Worm (Caenorhabditis elegans) whole organism, young adult: ENCODE measurements around the gene dyf-19.

Experiments
- B0019.2 ChIP-seq: fragments of 200-800 bp; sonication (Bioruptor generic); conservative IDR thresholded peaks from 2 replicates; pipeline ENCODE4 v1.3.6; 2022; ENCODE audit warnings: missing genetic modification reagents, missing genetic modification characterization, missing compliant biosample characterization
- C06A6.2 ChIP-seq: fragments of 200-800 bp; sonication (Bioruptor generic); conservative IDR thresholded peaks from 2 replicates; pipeline ENCODE4 v1.3.6; 2022; ENCODE audit warnings: missing genetic modification characterization, missing compliant biosample characterization
- F23B12.7 ChIP-seq: sonication (generic microtip); optimal IDR thresholded peaks from 2 replicates; lab custom pipeline; 2017; ENCODE audit warnings: missing genetic modification characterization, mild to moderate bottlenecking, missing compliant biosample characterization, antibody characterized with exemption, moderate library complexity; ENCODE audit not compliant: insufficient read depth
- F33H1.4 ChIP-seq: fragments of 200-800 bp; sonication (Bioruptor generic); IDR thresholded peaks from 2 replicates; pipeline ENCODE4 v1.3.6; 2022; ENCODE audit warnings: missing genetic modification reagents, missing genetic modification characterization, missing compliant biosample characterization
- F55B11.4 ChIP-seq: sonication (generic microtip); optimal IDR thresholded peaks from 2 replicates; lab custom pipeline; 2016; ENCODE audit warnings: missing compliant biosample characterization, missing genetic modification characterization, borderline replicate concordance; ENCODE audit not compliant: insufficient read depth
- F57A8.1 ChIP-seq: fragments of 200-800 bp; sonication (Bioruptor generic); optimal IDR thresholded peaks from 2 replicates; lab custom pipeline; 2018; ENCODE audit warnings: mild to moderate bottlenecking, missing genetic modification characterization, moderate library complexity, missing compliant biosample characterization
- T26A5.8 ChIP-seq: sonication (generic microtip); optimal IDR thresholded peaks from 2 replicates; lab custom pipeline; 2016; ENCODE audit warnings: missing genetic modification characterization, missing compliant biosample characterization
- Y56A3A.18 ChIP-seq: fragments of 200-800 bp; sonication (Bioruptor generic); IDR thresholded peaks from 2 replicates; pipeline ENCODE4 v1.3.6; 2022; ENCODE audit warnings: missing genetic modification reagents, missing genetic modification characterization, missing compliant biosample characterization
- aptf-2 ChIP-seq: fragments of 200-800 bp; sonication (Bioruptor generic); conservative IDR thresholded peaks from 2 replicates; pipeline ENCODE4 v1.3.6; 2022; ENCODE audit warnings: missing genetic modification reagents, missing genetic modification characterization, missing compliant biosample characterization
- attf-3 ChIP-seq: fragments of 200-800 bp; sonication (Bioruptor generic); conservative IDR thresholded peaks from 2 replicates; pipeline ENCODE4 v1.3.6; 2022; ENCODE audit warnings: missing genetic modification reagents, missing genetic modification characterization, missing compliant biosample characterization
- bed-2 ChIP-seq: fragments of 200-800 bp; sonication (Bioruptor generic); IDR thresholded peaks from 2 replicates; pipeline ENCODE4 v1.3.6; 2022; ENCODE audit warnings: missing genetic modification reagents, missing genetic modification characterization, missing compliant biosample characterization
- cebp-1 ChIP-seq, 2 experiments: fragments of 200-800 bp in 1 of 2; sonication (Bioruptor generic) in 1 of 2; sonication (generic microtip) in 1 of 2; IDR thresholded peaks in 1 of 2; optimal IDR thresholded peaks in 1 of 2; 2 replicates each; pipeline versions ENCODE4 v1.3.6 to Lab custom; 2017 to 2022; ENCODE audit warnings: missing compliant biosample characterization in 2 of 2, missing genetic modification characterization in 2 of 2, mild to moderate bottlenecking in 1 of 2, missing genetic modification reagents in 1 of 2, moderate library complexity in 1 of 2
- ceh-79 ChIP-seq: sonication (generic microtip); optimal IDR thresholded peaks from 2 replicates; lab custom pipeline; 2017; ENCODE audit warnings: mild to moderate bottlenecking, missing genetic modification characterization, missing compliant biosample characterization
- dox-1 ChIP-seq: fragments of 200-800 bp; sonication (Bioruptor generic); IDR thresholded peaks from 2 replicates; pipeline ENCODE4 v1.3.6; 2022; ENCODE audit warnings: missing genetic modification reagents, missing genetic modification characterization, missing compliant biosample characterization
- egl-18 ChIP-seq: fragments of 200-800 bp; sonication (Bioruptor generic); IDR thresholded peaks from 2 replicates; pipeline ENCODE4 v1.3.6; 2022; ENCODE audit warnings: missing genetic modification reagents, missing genetic modification characterization, missing compliant biosample characterization
- egrh-3 ChIP-seq: fragments of 200-800 bp; sonication (Bioruptor generic); IDR thresholded peaks from 2 replicates; pipeline ENCODE4 v1.3.6; 2022; ENCODE audit warnings: missing genetic modification reagents, missing genetic modification characterization, missing compliant biosample characterization
- fkh-3 ChIP-seq: sonication (generic microtip); optimal IDR thresholded peaks from 2 replicates; lab custom pipeline; 2016; ENCODE audit warnings: mild to moderate bottlenecking, missing genetic modification characterization, missing compliant biosample characterization
- him-1 ChIP-seq: sonication (generic microtip); optimal IDR thresholded peaks from 2 replicates; lab custom pipeline; 2016; ENCODE audit warnings: missing genotype, missing genetic modification reagents, missing genetic modification characterization, missing compliant biosample characterization
- hlh-12 ChIP-seq: sonication (generic microtip); optimal IDR thresholded peaks from 2 replicates; lab custom pipeline; 2016; ENCODE audit warnings: missing genetic modification characterization, missing compliant biosample characterization
- hmg-1.2 ChIP-seq: fragments of 200-800 bp; sonication (Bioruptor generic); IDR thresholded peaks from 2 replicates; pipeline ENCODE4 v1.3.6; 2022; ENCODE audit warnings: missing genetic modification reagents, missing genetic modification characterization, missing compliant biosample characterization
- lag-1 ChIP-seq: fragments of 200-800 bp; sonication (Bioruptor generic); IDR thresholded peaks from 2 replicates; pipeline ENCODE4 v1.3.6; 2022; ENCODE audit warnings: missing genetic modification reagents, missing genetic modification characterization, missing compliant biosample characterization
- let-607 ChIP-seq, 2 experiments: fragments of 200-800 bp in 1 of 2; sonication (Bioruptor generic) in 1 of 2; sonication (generic microtip) in 1 of 2; optimal IDR thresholded peaks; 2 replicates each; lab custom pipeline; 2016 to 2018; ENCODE audit warnings: mild to moderate bottlenecking in 2 of 2, missing compliant biosample characterization in 2 of 2, missing genetic modification characterization in 2 of 2, moderate library complexity in 2 of 2, missing genotype in 1 of 2
- lin-26 ChIP-seq: fragments of 200-800 bp; sonication (Bioruptor generic); IDR thresholded peaks from 2 replicates; pipeline ENCODE4 v1.3.6; 2022; ENCODE audit warnings: missing genetic modification reagents, missing genetic modification characterization, missing compliant biosample characterization
- lsy-27 ChIP-seq: sonication (generic microtip); optimal IDR thresholded peaks from 2 replicates; lab custom pipeline; 2017; ENCODE audit warnings: missing genetic modification characterization, mild to moderate bottlenecking, missing compliant biosample characterization, antibody characterized with exemption, missing genotype, borderline replicate concordance; ENCODE audit not compliant: insufficient read depth
- madf-10 ChIP-seq: sonication (generic microtip); optimal IDR thresholded peaks from 2 replicates; lab custom pipeline; 2016; ENCODE audit warnings: mild to moderate bottlenecking, missing genetic modification characterization, missing compliant biosample characterization
- madf-6 ChIP-seq: fragments of 200-800 bp; sonication (Bioruptor generic); IDR thresholded peaks from 2 replicates; pipeline ENCODE4 v1.3.6; 2022; ENCODE audit warnings: missing genetic modification reagents, missing genetic modification characterization, missing compliant biosample characterization
- mcd-1 ChIP-seq: fragments of 200-800 bp; sonication (Bioruptor generic); IDR thresholded peaks from 2 replicates; pipeline ENCODE4 v1.3.6; 2022; ENCODE audit warnings: missing genetic modification reagents, missing genetic modification characterization, missing compliant biosample characterization
- nfyb-1 ChIP-seq: fragments of 200-800 bp; sonication (Bioruptor generic); IDR thresholded peaks from 2 replicates; pipeline ENCODE4 v1.3.6; 2022; ENCODE audit warnings: missing genetic modification reagents, missing genetic modification characterization, missing compliant biosample characterization
- nhr-80 ChIP-seq: sonication (generic microtip); optimal IDR thresholded peaks from 2 replicates; lab custom pipeline; 2016; ENCODE audit warnings: missing genetic modification characterization, missing compliant biosample characterization
- pbrm-1 ChIP-seq: fragments of 200-800 bp; sonication (Bioruptor generic); IDR thresholded peaks from 2 replicates; pipeline ENCODE4 v1.3.6; 2022; ENCODE audit warnings: missing genetic modification reagents, missing genetic modification characterization, missing compliant biosample characterization
- sea-2 ChIP-seq: fragments of 200-800 bp; sonication (Bioruptor generic); IDR thresholded peaks from 2 replicates; pipeline ENCODE4 v1.3.6; 2022; ENCODE audit warnings: missing genetic modification characterization, missing compliant biosample characterization
- snpc-1.1 ChIP-seq: sonication (generic microtip); optimal IDR thresholded peaks from 2 replicates; lab custom pipeline; 2017; ENCODE audit warnings: missing genetic modification characterization, mild to moderate bottlenecking, missing compliant biosample characterization, antibody characterized with exemption, moderate library complexity, missing genotype, missing genetic modification reagents; ENCODE audit not compliant: insufficient read depth
- snpc-3.4 ChIP-seq: sonication (generic microtip); optimal IDR thresholded peaks from 2 replicates; lab custom pipeline; 2017; ENCODE audit warnings: missing genetic modification characterization, mild to moderate bottlenecking, missing compliant biosample characterization, antibody characterized with exemption, moderate library complexity, missing genotype, missing genetic modification reagents
- tbx-9 ChIP-seq: sonication (generic microtip); optimal IDR thresholded peaks from 2 replicates; lab custom pipeline; 2016; ENCODE audit warnings: borderline replicate concordance, missing genetic modification characterization, inconsistent platforms, missing compliant biosample characterization
- unc-130 ChIP-seq: sonication (generic microtip); optimal IDR thresholded peaks from 2 replicates; lab custom pipeline; 2016; ENCODE audit warnings: missing genetic modification reagents, missing genetic modification characterization, missing compliant biosample characterization
- zfh-2 ChIP-seq: fragments of 200-800 bp; sonication (Bioruptor generic); conservative IDR thresholded peaks from 2 replicates; pipeline ENCODE4 v1.3.6; 2022; ENCODE audit warnings: missing genetic modification reagents, missing genetic modification characterization, missing compliant biosample characterization

Gene dyf-19

DNA sequence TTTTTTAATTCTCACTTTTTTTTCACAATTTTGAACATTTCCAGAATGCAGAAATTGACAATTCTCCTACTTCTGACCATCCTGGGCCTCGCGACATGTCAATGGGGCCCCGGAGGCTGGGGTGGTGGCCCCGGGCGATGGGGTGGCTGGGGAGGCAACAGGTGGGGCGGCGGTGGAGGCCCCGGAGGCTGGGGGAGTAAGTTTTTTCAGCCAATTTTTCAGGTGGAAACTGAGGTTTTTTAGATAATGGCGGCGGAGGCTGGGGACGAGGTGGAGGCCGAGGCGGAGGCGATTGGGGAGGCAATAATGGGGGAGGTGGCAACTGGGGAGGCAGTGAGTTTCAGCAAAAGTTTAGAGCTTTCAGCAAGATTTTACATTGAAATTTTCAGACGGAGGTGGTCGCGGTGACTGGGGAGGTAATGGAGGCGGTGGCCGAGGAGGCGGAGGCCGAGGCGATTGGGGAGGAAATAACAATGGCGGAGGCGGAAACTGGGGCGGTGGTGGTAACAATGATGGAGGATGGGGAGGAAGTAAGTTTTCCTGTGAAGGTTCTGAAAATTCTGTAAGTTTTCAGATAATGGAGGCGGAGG, 14.6 kb upstream of the dyf-19 start:
- TF ChIP-seq madf-6 (GFP tag; lab: Robert Waterston, UW) (0 out of 2 replicates have a peak, but pooled peaks have one; percentile 25), lag-1 (GFP tag; lab: Robert Waterston, UW) (no peak), egrh-3 (peak; percentile 91), F23B12.7 (tag; lab: Kevin White, UChicago) (no peak), let-607 (tag; optimal IDR thresholded peaks at IDR 0.05; lab: Kevin White, UChicago) (peak in 1 of 2 experiments; percentile 14), sea-2 (GFP tag; lab: Robert Waterston, UW) (no peak), F57A8.1 (GFP tag; lab: Kevin White, UChicago) (no peak), hmg-1.2 (GFP tag; lab: Robert Waterston, UW) (no peak), madf-10 (tag; lab: Kevin White, UChicago) (no peak), B0019.2 (GFP tag; lab: Robert Waterston, UW) (0 out of 2 replicates have a peak, but pooled peaks have one; percentile 4), egl-18 (GFP tag; lab: Robert Waterston, UW) (no peak), aptf-2 (GFP tag; lab: Robert Waterston, UW) (no peak), lsy-27 (tag; lab: Kevin White, UChicago) (no peak), pbrm-1 (GFP tag; lab: Robert Waterston, UW) (no peak), fkh-3 (tag; lab: Kevin White, UChicago) (no peak), him-1 (tag; lab: Kevin White, UChicago) (no peak), tbx-9 (tag; lab: Kevin White, UChicago) (no peak), attf-3 (GFP tag; lab: Robert Waterston, UW) (no peak), ceh-79 (tag; lab: Kevin White, UChicago) (peak; percentile 22), unc-130 (GFP tag; lab: Kevin White, UChicago) (no peak), T26A5.8 (tag; lab: Kevin White, UChicago) (no peak), zfh-2 (peak; percentile 85), lin-26 (GFP tag; lab: Robert Waterston, UW) (0 out of 2 replicates have a peak, but pooled peaks have one; percentile 35), dox-1 (no peak), nfyb-1 (GFP tag; lab: Robert Waterston, UW) (peak; percentile 62; the same call in 1 of the 2 replicates), F33H1.4 (GFP tag; lab: Robert Waterston, UW) (no peak), cebp-1 (GFP tag; IDR thresholded peaks at IDR 0.05; lab: Robert Waterston, UW) (no peak), cebp-1 (tag; optimal IDR thresholded peaks at IDR 0.05; lab: Kevin White, UChicago) (no peak), F55B11.4 (no peak), mcd-1 (GFP tag; lab: Robert Waterston, UW) (peak; percentile 38), C06A6.2 (GFP tag; lab: Robert Waterston, UW) (no peak), Y56A3A.18 (GFP tag; lab: Robert Waterston, UW) (no peak), snpc-1.1 (tag; lab: Kevin White, UChicago) (no peak), snpc-3.4 (tag; lab: Kevin White, UChicago) (no peak), bed-2 (no peak), nhr-80 (tag; lab: Kevin White, UChicago) (no peak), hlh-12 (no peak)
